Worm (Caenorhabditis elegans) whole organism, mixed stage, embryonic: Measurements from ENCODE around the gene W07E6.5.

ENCODE experiments used
- drap-1 ChIP-seq: fragments of 200-800 bp; sonication (Bioruptor generic); optimal IDR thresholded peaks from 3 replicates; lab custom pipeline; 2018; ENCODE audit warnings: mild to moderate bottlenecking, missing genetic modification characterization, missing compliant biosample characterization
- unc-62 ChIP-seq: fragments of 150-350 bp; optimal IDR thresholded peaks from 2 replicates; lab custom pipeline; 2014; ENCODE audit warnings: missing biosample characterization, missing genetic modification reagents, missing genetic modification characterization

- TF ChIP-seq unc-62 (no peak), drap-1 (GFP tag; lab: Kevin White, UChicago) (no peak)
Observed at ce11 chrII:473203-473602, at the start of gene W07E6.5.
